Fruit fly (Drosophila melanogaster): ENCODE measurements around the gene CG14297.

The CG14297 gene

dm6 chr3R:18910923-18911322, 13.0 kb downstream of the CG14297 start (continued):
- TF ChIP-seq CG7786 (GFP tag; optimal IDR thresholded peaks at IDR 0.05) (no peak), dm (GFP tag; optimal IDR thresholded peaks at IDR 0.05) (no peak), CG14710 (tag; optimal IDR thresholded peaks at IDR 0.05) (no peak), pita (GFP tag; optimal IDR thresholded peaks at IDR 0.05) (no peak), gsb (GFP tag; IDR thresholded peaks at IDR 0.05) (no peak), CG18599 (GFP tag; optimal IDR thresholded peaks at IDR 0.05) (peak; percentile 46), CG32767 (GFP tag; IDR thresholded peaks at IDR 0.05) (no peak), HmgD (GFP tag; optimal IDR thresholded peaks at IDR 0.05) (no peak), CG18262 (tag; optimal IDR thresholded peaks at IDR 0.05) (no peak), gsb-n (tag; optimal IDR thresholded peaks at IDR 0.05) (no peak), Dip2 (GFP tag; IDR thresholded peaks at IDR 0.05) (no peak), CG42726 (GFP tag; IDR thresholded peaks at IDR 0.05; ENCODE audit: partially characterized antibody) (no peak), peb (GFP tag; IDR thresholded peaks at IDR 0.05) (no peak), CG1233 (GFP tag; optimal IDR thresholded peaks at IDR 0.05) (no peak), CG17328 (GFP tag; IDR thresholded peaks at IDR 0.05) (no peak), unpg (GFP tag; optimal IDR thresholded peaks at IDR 0.05) (peak; percentile 39), run (tag; optimal IDR thresholded peaks at IDR 0.05) (no peak), sqz (GFP tag; optimal IDR thresholded peaks at IDR 0.05) (no peak), Stat92E (GFP tag; optimal IDR thresholded peaks at IDR 0.05) (no peak), Ssrp (tag; optimal IDR thresholded peaks at IDR 0.05) (no peak), Doc2 (GFP tag; IDR thresholded peaks at IDR 0.05) (no peak), zen2 (GFP tag; IDR thresholded peaks at IDR 0.05; ENCODE audit: partially characterized antibody) (no peak), crp (GFP tag; optimal IDR thresholded peaks at IDR 0.05) (no peak), CG12071 (GFP tag; optimal IDR thresholded peaks at IDR 0.05) (no peak), wek (GFP tag; optimal IDR thresholded peaks at IDR 0.05) (no peak), CG13296 (GFP tag; optimal IDR thresholded peaks at IDR 0.05) (no peak), CG11504 (tag; optimal IDR thresholded peaks at IDR 0.05) (peak; percentile 3), slbo (GFP tag; IDR thresholded peaks at IDR 0.05) (no peak), Gsc (GFP tag; IDR thresholded peaks at IDR 0.05) (no peak), CG13287 (GFP tag; IDR thresholded peaks at IDR 0.05; ENCODE audit: partially characterized antibody) (no peak), Sry-δ (GFP tag; optimal IDR thresholded peaks at IDR 0.05) (no peak), ro (GFP tag; IDR thresholded peaks at IDR 0.05) (no peak), tll (GFP tag; optimal IDR thresholded peaks at IDR 0.05) (no peak), BtbVII (GFP tag; optimal IDR thresholded peaks at IDR 0.05) (peak; percentile 10), CG30403 (GFP tag; optimal IDR thresholded peaks at IDR 0.05) (no peak), ftz-f1 (GFP tag; optimal IDR thresholded peaks at IDR 0.05) (no peak), fu2 (GFP tag; optimal IDR thresholded peaks at IDR 0.05) (no peak), Myb (GFP tag; optimal IDR thresholded peaks at IDR 0.05) (no peak), jumu (GFP tag; optimal IDR thresholded peaks at IDR 0.05) (no peak), CG3407 (GFP tag; optimal IDR thresholded peaks at IDR 0.05) (no peak), Optix (GFP tag; IDR thresholded peaks at IDR 0.05) (no peak), z (GFP tag; IDR thresholded peaks at IDR 0.05) (no peak), gem (tag; optimal IDR thresholded peaks at IDR 0.05) (peak; percentile 56), CG2129 (GFP tag; IDR thresholded peaks at IDR 0.05; ENCODE audit: partially characterized antibody) (no peak), sens-2 (GFP tag; IDR thresholded peaks at IDR 0.05) (no peak), hth (optimal IDR thresholded peaks at IDR 0.05) (no peak), CG9932 (GFP tag; IDR thresholded peaks at IDR 0.05) (no peak), Ravus (GFP tag; IDR thresholded peaks at IDR 0.05) (no peak), CG11696 (GFP tag; IDR thresholded peaks at IDR 0.05) (peak; percentile 92), zfh1 (GFP tag; IDR thresholded peaks at IDR 0.05) (no peak), CG15269 (tag; optimal IDR thresholded peaks at IDR 0.05) (peak; percentile 55), her (GFP tag; optimal IDR thresholded peaks at IDR 0.05) (no peak)

Measured in whole organism, embryonic.